Worm (Caenorhabditis elegans): Measurements from ENCODE around the gene C25F6.1.
A peak's percentile ranks its signal among the peaks of the same experiment; 100 is the strongest.

The C25F6.1 gene

DNA sequence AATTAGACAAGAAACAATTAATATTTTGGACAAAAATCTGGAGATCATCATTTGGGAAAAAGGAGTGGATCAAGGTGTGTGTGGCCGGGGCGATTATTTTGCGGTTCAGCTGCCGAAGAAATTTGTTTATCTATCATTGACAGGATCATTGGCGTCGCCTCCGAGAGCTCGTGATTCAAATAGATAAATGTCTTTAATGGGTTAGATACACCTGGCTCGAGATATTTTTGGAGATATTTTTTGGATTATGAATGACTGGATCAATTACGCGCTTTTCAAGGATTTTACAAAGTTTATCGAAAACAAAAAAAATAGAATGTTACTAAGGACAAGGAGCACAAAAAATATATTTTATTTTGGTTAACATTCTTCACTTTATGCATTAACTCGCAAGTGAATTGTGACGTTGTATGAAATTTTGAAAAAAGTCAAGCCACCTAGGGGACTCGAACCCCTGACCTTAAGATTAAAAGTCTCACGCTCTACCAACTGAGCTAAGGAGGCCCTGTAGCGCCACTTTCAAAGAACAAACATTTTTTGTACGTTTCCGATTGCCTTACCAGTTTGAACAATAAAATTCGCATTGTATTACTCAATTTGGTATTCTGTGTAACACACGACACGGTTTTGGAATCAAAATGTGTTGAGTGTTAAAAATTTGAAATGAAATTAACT lies 35.4 kb upstream of the C25F6.1 start, which contains the start of gene C25F6.6:
TSS of gene C25F6.6 (minus strand) at position 51 of the 675 bp plus-strand sequence.
- peak; percentile 80 for TF ChIP-seq B0261.1 (tag; optimal IDR thresholded peaks at IDR 0.05)
- TF ChIP-seq madf-6 (GFP tag; IDR thresholded peaks at IDR 0.05), result no peak
- TF ChIP-seq egl-44 (GFP tag; IDR thresholded peaks at IDR 0.05), result peak; percentile 57; the same call in 1 of the 2 replicates
- peak; percentile 37 for TF ChIP-seq sptf-2 (GFP tag; optimal IDR thresholded peaks at IDR 0.05)
- TF ChIP-seq ama-1 (optimal IDR thresholded peaks at IDR 0.05), result no peak
- peak in 1 of 2 experiments; percentile 58 for TF ChIP-seq ama-1 (GFP tag; optimal IDR thresholded peaks at IDR 0.05)
- peak; percentile 77; the same call in 1 of the 2 replicates for TF ChIP-seq dox-1 (GFP tag; IDR thresholded peaks at IDR 0.05)
- TF ChIP-seq nfyb-1 (GFP tag; IDR thresholded peaks at IDR 0.05), result no peak
- peak; percentile 37 for TF ChIP-seq ZK185.1 (tag; optimal IDR thresholded peaks at IDR 0.05; ENCODE audit: poor library complexity, severe bottlenecking)
- TF ChIP-seq egl-18 (GFP tag; IDR thresholded peaks at IDR 0.05), result no peak
- TF ChIP-seq F23B12.7 (tag; optimal IDR thresholded peaks at IDR 0.05; ENCODE audit: insufficient read depth), result peak; percentile 64
- no peak for TF ChIP-seq lin-35 (GFP tag; optimal IDR thresholded peaks at IDR 0.05)
- peak; percentile 66 for TF ChIP-seq snpc-4 (GFP tag; optimal IDR thresholded peaks at IDR 0.05)
- TF ChIP-seq snpc-4 (tag; optimal IDR thresholded peaks at IDR 0.05), result peak in 3 of 4 experiments; percentile 9 to 78 (median 17)
- peak; percentile 55 for TF ChIP-seq die-1 (tag; optimal IDR thresholded peaks at IDR 0.05)
- no peak for TF ChIP-seq F10E7.11 (tag; optimal IDR thresholded peaks at IDR 0.05)
- TF ChIP-seq rec-8 (tag; optimal IDR thresholded peaks at IDR 0.05), result peak in 1 of 2 experiments; percentile 59
- no peak for TF ChIP-seq unc-130 (GFP tag; optimal IDR thresholded peaks at IDR 0.05)
- TF ChIP-seq pbrm-1 (GFP tag; IDR thresholded peaks at IDR 0.05), result peak; percentile 83
- TF ChIP-seq mxl-1 (tag; optimal IDR thresholded peaks at IDR 0.05), result peak; percentile 76
- TF ChIP-seq attf-6 (GFP tag; IDR thresholded peaks at IDR 0.05), result 0 out of 2 replicates have a peak, but pooled peaks have one; percentile 17
- TF ChIP-seq mcd-1 (GFP tag; IDR thresholded peaks at IDR 0.05), result 0 out of 2 replicates have a peak, but pooled peaks have one; percentile 7
- TF ChIP-seq him-1 (tag; optimal IDR thresholded peaks at IDR 0.05), result peak; percentile 90
- TF ChIP-seq tbp1 (GFP tag; optimal IDR thresholded peaks at IDR 0.05), result peak; percentile 91
- TF ChIP-seq aptf-2 (GFP tag; conservative IDR thresholded peaks at IDR 0.05), result no peak
- TF ChIP-seq nhr-80 (tag; optimal IDR thresholded peaks at IDR 0.05), result peak; percentile 23
- TF ChIP-seq pha-4 (tag; optimal IDR thresholded peaks at IDR 0.05), result no peak
- TF ChIP-seq ceh-100 (GFP tag; IDR thresholded peaks at IDR 0.05), result no peak
- peak; percentile 65 for TF ChIP-seq snpc-3.4 (tag; optimal IDR thresholded peaks at IDR 0.05)
- TF ChIP-seq nhr-90 (tag; optimal IDR thresholded peaks at IDR 0.05), result peak; percentile 46
- TF ChIP-seq T07F8.4 (tag; optimal IDR thresholded peaks at IDR 0.05), result peak; percentile 8
- peak; percentile 91 for TF ChIP-seq lin-26 (GFP tag; IDR thresholded peaks at IDR 0.05)
- no peak for TF ChIP-seq nfya-2 (GFP tag; IDR thresholded peaks at IDR 0.05)
- peak; percentile 43 for TF ChIP-seq ztf-18 (tag; optimal IDR thresholded peaks at IDR 0.05)
- peak; percentile 66 for TF ChIP-seq lsy-27 (tag; optimal IDR thresholded peaks at IDR 0.05; ENCODE audit: borderline replicate concordance, insufficient read depth)
- TF ChIP-seq Y56A3A.18 (GFP tag; IDR thresholded peaks at IDR 0.05), result 0 out of 2 replicates have a peak, but pooled peaks have one; percentile 50
- TF ChIP-seq rcor-1 (GFP tag; IDR thresholded peaks at IDR 0.05), result peak; percentile 71; the same call in 1 of the 2 replicates
- 0 out of 2 replicates have a peak, but pooled peaks have one; percentile 23 for TF ChIP-seq ceh-40 (GFP tag; IDR thresholded peaks at IDR 0.05)
- peak; percentile 66 for TF ChIP-seq rpc-1 (optimal IDR thresholded peaks at IDR 0.05)
- peak; percentile 90 for TF ChIP-seq rpc-1 (tag; optimal IDR thresholded peaks at IDR 0.05)
- no peak for TF ChIP-seq cebp-1 (GFP tag; IDR thresholded peaks at IDR 0.05)
- TF ChIP-seq cebp-1 (tag; optimal IDR thresholded peaks at IDR 0.05), result no peak
- TF ChIP-seq attf-5 (GFP tag; optimal IDR thresholded peaks at IDR 0.05), result peak; percentile 28
- TF ChIP-seq hmg-20 (GFP tag; IDR thresholded peaks at IDR 0.05), result no peak
- 0 out of 2 replicates have a peak, but pooled peaks have one; percentile 7 for TF ChIP-seq ztf-25 (GFP tag; IDR thresholded peaks at IDR 0.05)
- TF ChIP-seq snpc-1.3 (tag; optimal IDR thresholded peaks at IDR 0.05; ENCODE audit: insufficient read depth), result peak; percentile 74
- no peak for TF ChIP-seq tlf-1 (GFP tag; optimal IDR thresholded peaks at IDR 0.05)

Data from whole organism, young adult.